Worm (Caenorhabditis elegans) whole organism, early embryonic: ENCODE results near the gene cacn-1.
A peak's percentile ranks its signal among the peaks of the same experiment; 100 is the strongest.

Source experiments
- B0310.2 ChIP-seq: sonication (generic microtip); optimal IDR thresholded peaks from 2 replicates; lab custom pipeline; 2016; ENCODE audit warnings: mild to moderate bottlenecking, missing genetic modification characterization, missing compliant biosample characterization
- aly-1 ChIP-seq: sonication (generic microtip); optimal IDR thresholded peaks from 2 replicates; lab custom pipeline; 2016; ENCODE audit warnings: missing genetic modification characterization, missing compliant biosample characterization
- ama-1 ChIP-seq: fragments of 150-350 bp; optimal IDR thresholded peaks from 2 replicates; lab custom pipeline; 2014
- ceh-13 ChIP-seq: fragments of 200-800 bp; sonication (Bioruptor generic); optimal IDR thresholded peaks from 2 replicates; lab custom pipeline; 2018; ENCODE audit warnings: mild to moderate bottlenecking, missing genetic modification characterization, missing compliant biosample characterization
- ceh-36 ChIP-seq: sonication (generic microtip); optimal IDR thresholded peaks from 2 replicates; lab custom pipeline; 2016; ENCODE audit warnings: missing genetic modification characterization, inconsistent platforms, missing compliant biosample characterization
- ets-7 ChIP-seq: sonication (generic microtip); optimal IDR thresholded peaks from 2 replicates; lab custom pipeline; 2016; ENCODE audit warnings: missing genotype, missing genetic modification characterization, missing compliant biosample characterization
- flt-1 ChIP-seq: fragments of 200-800 bp; sonication (Bioruptor generic); IDR thresholded peaks from 2 replicates; pipeline ENCODE4 v1.3.6; 2022; ENCODE audit warnings: missing genetic modification characterization, missing compliant biosample characterization
- hmg-4 ChIP-seq: fragments of 200-800 bp; sonication (Bioruptor generic); optimal IDR thresholded peaks from 2 replicates; lab custom pipeline; 2018; ENCODE audit warnings: mild to moderate bottlenecking, missing genetic modification characterization, missing compliant biosample characterization
- hnd-1 ChIP-seq: sonication (generic microtip); optimal IDR thresholded peaks from 2 replicates; lab custom pipeline; 2016; ENCODE audit warnings: missing genetic modification characterization, missing compliant biosample characterization
- pes-1 ChIP-seq: fragments of 200-800 bp; sonication (Bioruptor generic); IDR thresholded peaks from 2 replicates; pipeline ENCODE4 v1.3.6; 2022; ENCODE audit warnings: missing genetic modification reagents, missing genetic modification characterization, missing compliant biosample characterization
- scrt-1 ChIP-seq: fragments of 200-800 bp; sonication (Bioruptor generic); IDR thresholded peaks from 2 replicates; pipeline ENCODE4 v1.3.6; 2022; ENCODE audit warnings: missing genetic modification characterization, missing compliant biosample characterization
- tbx-11 ChIP-seq: fragments of 200-800 bp; sonication (Bioruptor generic); IDR thresholded peaks from 2 replicates; pipeline ENCODE4 v1.3.6; 2022; ENCODE audit warnings: missing genetic modification characterization, missing compliant biosample characterization
- tra-4 ChIP-seq: sonication (generic microtip); optimal IDR thresholded peaks from 2 replicates; lab custom pipeline; 2017; ENCODE audit warnings: missing genetic modification characterization, missing compliant biosample characterization

ce11 chrII:14186937-14187336 lies 45.0 kb upstream of the cacn-1 start:
- no peak for TF ChIP-seq tbx-11 (GFP tag; lab: Robert Waterston, UW)
- no peak for TF ChIP-seq aly-1
- peak; percentile 7 for TF ChIP-seq B0310.2
- TF ChIP-seq ama-1 = no peak
- no peak for TF ChIP-seq ceh-13 (GFP tag; lab: Kevin White, UChicago)
- TF ChIP-seq ets-7 = no peak
- TF ChIP-seq tra-4 = no peak
- no peak for TF ChIP-seq pes-1 (GFP tag; lab: Robert Waterston, UW)
- TF ChIP-seq hmg-4 (GFP tag; lab: Kevin White, UChicago) = no peak
- TF ChIP-seq ceh-36 (tag; lab: Kevin White, UChicago) = no peak
- TF ChIP-seq scrt-1 = no peak
- TF ChIP-seq hnd-1 (tag; lab: Kevin White, UChicago) = no peak
- TF ChIP-seq flt-1 (GFP tag; lab: Robert Waterston, UW) = no peak
